Fruit fly (Drosophila melanogaster) S2 (cell line): ENCODE data around the gene mad2.

ENCODE experiments used
- CG8478 ChIP-seq: fragments of >200 bp; optimal IDR thresholded peaks from 2 replicates; lab custom pipeline; 2018
- CTCF ChIP-seq, 2 experiments: fragments of >200 bp; optimal IDR thresholded peaks; 2 replicates each; lab custom pipeline; 2018

DNA sequence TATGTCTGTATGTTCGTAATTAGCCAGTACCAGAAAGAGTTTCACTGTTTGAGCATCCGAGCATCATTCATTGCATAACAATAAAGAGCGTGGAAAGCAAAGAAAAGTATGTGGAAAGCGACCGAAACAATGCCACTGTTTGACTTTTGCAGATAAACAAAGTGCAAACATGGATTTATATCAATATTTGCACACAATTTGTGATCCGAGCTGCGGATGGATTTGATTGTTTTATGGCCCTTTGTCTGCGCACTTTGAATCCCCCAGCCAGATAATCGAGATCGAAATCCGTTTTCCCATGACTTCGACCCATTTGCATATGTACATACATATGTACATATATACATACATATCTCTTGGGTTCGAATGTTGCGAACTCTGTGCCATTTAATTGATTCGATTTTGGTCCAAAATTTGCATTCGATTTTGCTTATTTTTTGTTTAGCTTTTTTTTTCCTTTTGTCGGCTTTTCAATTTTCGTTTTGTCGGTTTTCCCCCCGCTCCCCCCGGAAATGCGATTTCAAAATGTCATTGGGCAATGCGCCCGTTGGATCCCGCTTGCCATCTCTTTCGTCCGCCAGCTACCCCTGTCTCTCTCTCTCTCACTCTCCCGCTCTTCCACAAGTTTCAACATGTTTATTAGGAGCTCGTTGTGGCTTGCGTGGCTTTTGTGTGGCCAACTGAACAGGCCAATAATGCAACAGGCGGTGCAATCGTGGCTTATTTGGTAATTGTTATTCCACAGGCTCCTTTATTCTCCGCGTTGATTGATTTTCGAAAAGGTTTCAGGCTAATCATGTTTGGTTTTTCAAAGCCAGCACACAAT, 27.4 kb downstream of the mad2 start:
- no peak for TF ChIP-seq CTCF (optimal IDR thresholded peaks at IDR 0.05; lab: Kevin White, UChicago)
- TF ChIP-seq CG8478 (lab: Kevin White, UChicago), result no peak
